Fruit fly (Drosophila melanogaster): ENCODE data around the gene CG32795.

Gene CG32795

dm6 chrX:2743020-2743419 is 47.3 kb downstream of the CG32795 start (continued):
- TF ChIP-seq B-H1 (GFP tag; IDR thresholded peaks at IDR 0.05) (peak; percentile 83), CG34376 (GFP tag; optimal IDR thresholded peaks at IDR 0.05) (no peak), CG11504 (tag; optimal IDR thresholded peaks at IDR 0.05) (peak; percentile 80), HLHmδ (GFP tag; optimal IDR thresholded peaks at IDR 0.05) (no peak), insv (GFP tag; optimal IDR thresholded peaks at IDR 0.05) (no peak), CG12236 (GFP tag; optimal IDR thresholded peaks at IDR 0.05) (peak; percentile 20), CG8388 (GFP tag; optimal IDR thresholded peaks at IDR 0.05) (peak; percentile 16), CG33213 (GFP tag; optimal IDR thresholded peaks at IDR 0.05) (peak; percentile 59), vvl (GFP tag; IDR thresholded peaks at IDR 0.05) (peak; percentile 92), CG4707 (GFP tag; optimal IDR thresholded peaks at IDR 0.05) (no peak), CG17385 (GFP tag; optimal IDR thresholded peaks at IDR 0.05) (peak; percentile 81), hth (optimal IDR thresholded peaks at IDR 0.05) (no peak), Dbx (GFP tag; IDR thresholded peaks at IDR 0.05) (peak; percentile 92), aop (GFP tag; IDR thresholded peaks at IDR 0.05) (peak; percentile 70), lab (GFP tag; optimal IDR thresholded peaks at IDR 0.05) (peak; percentile 95), CG5953 (GFP tag; IDR thresholded peaks at IDR 0.05) (peak; percentile 62), CTCF (GFP tag; optimal IDR thresholded peaks at IDR 0.05) (no peak), tio (GFP tag; optimal IDR thresholded peaks at IDR 0.05) (peak; percentile 69), Med (GFP tag) (peak; percentile 97), CG10267 (tag; optimal IDR thresholded peaks at IDR 0.05) (peak; percentile 5), CG8089 (GFP tag; optimal IDR thresholded peaks at IDR 0.05) (peak; percentile 54), cad (GFP tag; optimal IDR thresholded peaks at IDR 0.05) (no peak), twi (tag; optimal IDR thresholded peaks at IDR 0.05) (no peak), Aef1 (GFP tag; IDR thresholded peaks at IDR 0.05) (peak; percentile 91), CG17361 (GFP tag; IDR thresholded peaks at IDR 0.05) (peak; percentile 60; the same call in 2 of the 3 replicates), CG2889 (GFP tag; IDR thresholded peaks at IDR 0.05) (peak; percentile 87), ERR (GFP tag; optimal IDR thresholded peaks at IDR 0.05) (peak; percentile 83), CG12299 (tag; optimal IDR thresholded peaks at IDR 0.05) (peak; percentile 18), lola (GFP tag; optimal IDR thresholded peaks at IDR 0.05) (no peak), dimm (GFP tag; IDR thresholded peaks at IDR 0.05) (peak; percentile 74), CG2875 (GFP tag; optimal IDR thresholded peaks at IDR 0.05) (peak; percentile 48), CG10543 (GFP tag; optimal IDR thresholded peaks at IDR 0.05) (peak; percentile 50), fd102C (GFP tag; optimal IDR thresholded peaks at IDR 0.05) (no peak), Jarid2 (GFP tag; optimal IDR thresholded peaks at IDR 0.05) (no peak), mld (GFP tag; IDR thresholded peaks at IDR 0.05; ENCODE audit: partially characterized antibody) (no peak), chn (GFP tag; optimal IDR thresholded peaks at IDR 0.05) (peak; percentile 57), Awh (GFP tag; IDR thresholded peaks at IDR 0.05) (peak; percentile 74), Drgx (GFP tag; IDR thresholded peaks at IDR 0.05) (peak; percentile 64), CG2129 (GFP tag; IDR thresholded peaks at IDR 0.05; ENCODE audit: partially characterized antibody) (no peak), tna (GFP tag; IDR thresholded peaks at IDR 0.05; ENCODE audit: partially characterized antibody) (no peak), cas (GFP tag; IDR thresholded peaks at IDR 0.05) (peak; percentile 84), org-1 (GFP tag; optimal IDR thresholded peaks at IDR 0.05) (peak; percentile 69), Lpt (GFP tag; optimal IDR thresholded peaks at IDR 0.05) (no peak), Neu2 (GFP tag; optimal IDR thresholded peaks at IDR 0.05; ENCODE audit: borderline replicate concordance) (no peak), CG12942 (GFP tag; optimal IDR thresholded peaks at IDR 0.05) (peak; percentile 44), jing (GFP tag; optimal IDR thresholded peaks at IDR 0.05) (no peak), bbx (GFP tag; IDR thresholded peaks at IDR 0.05; ENCODE audit: partially characterized antibody) (no peak), Vsx1 (GFP tag; optimal IDR thresholded peaks at IDR 0.05) (peak; percentile 86), ase (GFP tag; IDR thresholded peaks at IDR 0.05) (peak; percentile 85; the same call in 2 of the 3 replicates), pb (GFP tag; optimal IDR thresholded peaks at IDR 0.05) (peak; percentile 53), ken (GFP tag; IDR thresholded peaks at IDR 0.05) (peak; percentile 84), CG30431 (GFP tag; optimal IDR thresholded peaks at IDR 0.05) (peak; percentile 56)

All from whole organism, embryonic.